Fruit fly (Drosophila melanogaster): ENCODE data around the gene CG33301.

CG33301 gene

DNA sequence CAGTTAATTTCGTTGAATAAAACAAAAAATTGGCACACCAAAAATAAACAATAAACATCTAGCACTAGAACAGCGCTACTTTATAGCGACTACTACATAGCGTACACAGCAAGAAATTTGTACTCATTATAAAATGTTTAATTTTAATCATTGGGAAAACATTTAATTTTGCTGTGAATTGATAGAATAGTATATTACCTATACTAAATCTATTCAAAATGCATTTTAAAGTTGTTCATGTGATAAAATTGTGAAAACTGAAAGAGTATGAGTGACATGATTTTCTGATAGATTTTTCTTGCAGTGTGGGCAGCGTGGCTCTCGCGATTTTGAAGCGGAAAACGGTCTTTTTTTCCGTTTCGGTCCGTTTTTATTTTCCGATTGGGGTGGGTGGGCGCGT lies 11.9 kb downstream of the CG33301 start:
- peak; percentile 29; the same call in 1 of the 2 replicates for TF ChIP-seq Ets98B (GFP tag; IDR thresholded peaks at IDR 0.05)
- no peak for TF ChIP-seq CG17806 (tag; optimal IDR thresholded peaks at IDR 0.05)
- TF ChIP-seq CG13204 (GFP tag; optimal IDR thresholded peaks at IDR 0.05), result no peak
- peak; percentile 24; the same call in 1 of the 2 replicates for TF ChIP-seq CG32121 (GFP tag; IDR thresholded peaks at IDR 0.05)

DNA sequence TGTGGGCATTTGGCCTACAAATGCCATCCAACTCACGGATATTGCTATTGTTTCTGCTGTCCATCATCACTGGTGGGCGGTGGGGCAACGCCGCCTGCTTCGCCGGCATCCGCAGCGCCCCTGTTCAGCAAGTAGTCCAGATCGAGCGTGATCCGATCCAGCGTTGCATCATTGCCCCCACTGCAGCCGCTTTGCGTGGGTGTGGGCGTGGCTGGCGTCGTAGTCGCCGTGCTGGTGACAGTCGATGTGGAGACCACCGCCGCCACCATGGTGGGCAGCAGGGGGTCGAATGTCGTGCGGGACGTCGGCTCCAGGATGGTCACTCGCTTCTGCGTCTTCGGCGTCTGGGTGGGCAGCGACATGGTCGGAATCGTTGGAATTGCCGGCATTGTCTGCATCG lies 15.4 kb downstream of the CG33301 start:
- TF ChIP-seq EcR (GFP tag; optimal IDR thresholded peaks at IDR 0.05) (no peak), gl (tag; optimal IDR thresholded peaks at IDR 0.05) (no peak), Ets98B (GFP tag; IDR thresholded peaks at IDR 0.05) (no peak), CG12605 (GFP tag; IDR thresholded peaks at IDR 0.05) (no peak), CG14655 (GFP tag; optimal IDR thresholded peaks at IDR 0.05) (no peak), CG13204 (GFP tag; optimal IDR thresholded peaks at IDR 0.05) (no peak), CG32121 (GFP tag; IDR thresholded peaks at IDR 0.05) (no peak), CG8301 (tag; optimal IDR thresholded peaks at IDR 0.05) (no peak), CG4496 (GFP tag; IDR thresholded peaks at IDR 0.05) (no peak), CG15710 (tag; optimal IDR thresholded peaks at IDR 0.05) (no peak), CG10348 (GFP tag; IDR thresholded peaks at IDR 0.05) (no peak), Pif1A (GFP tag; optimal IDR thresholded peaks at IDR 0.05) (no peak), rn (GFP tag; IDR thresholded peaks at IDR 0.05) (no peak)

DNA sequence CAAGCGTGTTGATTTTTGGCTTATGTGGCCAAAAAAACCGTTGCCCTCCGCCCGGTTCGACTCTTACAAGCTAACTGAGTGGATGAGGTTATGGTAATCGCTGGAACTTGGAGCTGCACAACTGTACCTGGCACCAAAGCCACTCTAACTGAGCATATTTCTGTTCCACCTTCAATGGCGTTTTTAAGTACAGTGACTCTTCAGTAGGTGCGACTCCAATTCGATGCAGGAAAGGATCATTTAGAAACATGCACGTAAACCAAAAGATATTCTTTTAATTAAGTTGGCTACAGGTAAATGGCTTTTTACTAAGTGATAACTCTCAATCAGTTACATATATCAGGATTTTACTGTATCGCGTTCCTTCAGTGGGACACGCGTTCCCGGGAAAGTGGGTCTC lies 42.9 kb downstream of the CG33301 start, which contains the start of gene CG13133:
CG13133 (minus strand) TSS at position 101 of the 400 bp plus-strand sequence.
- no peak for TF ChIP-seq EcR (GFP tag; optimal IDR thresholded peaks at IDR 0.05)
- no peak for TF ChIP-seq rn (GFP tag; IDR thresholded peaks at IDR 0.05)
- no peak for TF ChIP-seq Pif1A (GFP tag; optimal IDR thresholded peaks at IDR 0.05)
- TF ChIP-seq CG13204 (GFP tag; optimal IDR thresholded peaks at IDR 0.05), result no peak
- TF ChIP-seq CG17806 (tag; optimal IDR thresholded peaks at IDR 0.05), result no peak
- TF ChIP-seq CG12605 (GFP tag; IDR thresholded peaks at IDR 0.05), result no peak
- TF ChIP-seq CG8159 (tag; optimal IDR thresholded peaks at IDR 0.05), result no peak
- TF ChIP-seq CG9948 (tag; optimal IDR thresholded peaks at IDR 0.05), result no peak
- no peak for TF ChIP-seq Ets98B (GFP tag; IDR thresholded peaks at IDR 0.05)
- no peak for TF ChIP-seq CG34367 (tag; optimal IDR thresholded peaks at IDR 0.05)
- no peak for TF ChIP-seq gl (tag; optimal IDR thresholded peaks at IDR 0.05)
- no peak for TF ChIP-seq CG15710 (tag; optimal IDR thresholded peaks at IDR 0.05)

DNA sequence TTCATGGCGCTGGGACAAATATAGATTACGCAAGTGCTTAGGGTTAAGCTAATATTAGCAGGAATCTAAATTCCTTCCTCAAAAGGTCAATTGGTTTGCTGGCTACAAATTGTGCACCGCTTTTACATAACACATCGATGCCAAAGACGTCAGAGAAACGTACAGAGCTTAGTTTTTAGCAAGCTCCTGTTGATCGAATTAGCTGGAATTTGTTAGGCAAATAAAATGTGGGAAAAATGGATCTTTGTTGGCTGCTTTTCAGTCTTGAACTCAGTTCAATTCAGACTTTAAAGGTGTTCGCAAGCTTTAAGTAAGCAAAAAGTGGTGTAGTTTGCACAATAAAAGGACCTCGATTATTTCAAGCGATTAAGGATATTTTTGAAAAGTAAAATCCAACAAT lies 44.4 kb downstream of the CG33301 start, which contains the start of gene CG34109:
CG34109 (plus strand) TSS at position 301 of the 400 bp plus-strand sequence.
- no peak for TF ChIP-seq CG15710 (tag; optimal IDR thresholded peaks at IDR 0.05)
- TF ChIP-seq CG8159 (tag; optimal IDR thresholded peaks at IDR 0.05), result no peak
- TF ChIP-seq Pif1B (GFP tag; optimal IDR thresholded peaks at IDR 0.05), result no peak
- TF ChIP-seq CG34367 (tag; optimal IDR thresholded peaks at IDR 0.05), result no peak
- no peak for TF ChIP-seq D1 (tag; optimal IDR thresholded peaks at IDR 0.05)
- TF ChIP-seq CG13204 (GFP tag; optimal IDR thresholded peaks at IDR 0.05), result no peak
- no peak for TF ChIP-seq CG4496 (GFP tag; IDR thresholded peaks at IDR 0.05)
- TF ChIP-seq gl (tag; optimal IDR thresholded peaks at IDR 0.05), result no peak
- no peak for TF ChIP-seq fd96Ca (GFP tag; IDR thresholded peaks at IDR 0.05)
- TF ChIP-seq CG32121 (GFP tag; IDR thresholded peaks at IDR 0.05), result no peak
- no peak for TF ChIP-seq EcR (GFP tag; optimal IDR thresholded peaks at IDR 0.05)
- no peak for TF ChIP-seq Snoo (tag; optimal IDR thresholded peaks at IDR 0.05)

DNA sequence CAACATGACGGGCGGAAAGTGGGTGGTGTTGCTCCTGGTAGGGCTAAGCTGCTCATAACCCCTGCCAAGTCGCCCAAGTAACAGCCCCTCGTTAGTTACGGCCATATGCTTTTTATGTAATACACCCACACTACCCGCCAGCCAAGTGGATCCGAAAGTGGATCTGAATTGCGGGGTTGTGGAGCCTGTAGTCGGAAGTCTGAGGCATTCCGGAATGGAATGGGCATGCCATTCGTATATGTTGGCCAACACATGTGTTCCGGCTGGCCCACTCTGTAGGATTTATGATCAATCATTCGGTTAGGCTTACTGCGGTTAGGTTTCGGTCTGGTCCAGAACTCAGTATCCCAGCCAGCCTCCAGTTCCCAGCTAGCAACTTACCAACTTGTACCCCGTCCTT lies 46.7 kb downstream of the CG33301 start:
- no peak for TF ChIP-seq CG4496 (GFP tag; IDR thresholded peaks at IDR 0.05)
- TF ChIP-seq gl (tag; optimal IDR thresholded peaks at IDR 0.05), result no peak
- no peak for TF ChIP-seq CG8301 (tag; optimal IDR thresholded peaks at IDR 0.05)
- no peak for TF ChIP-seq EcR (GFP tag; optimal IDR thresholded peaks at IDR 0.05)

Data from whole organism, pupa.